Fruit fly (Drosophila melanogaster) whole organism: Measurements from ENCODE around the gene Cpr64Aa.

ENCODE experiments used
- CG8478 ChIP-seq: fragments of >200 bp; optimal IDR thresholded peaks from 2 replicates; lab custom pipeline; 2018; ENCODE audit warnings: inconsistent platforms
- Dll ChIP-seq: fragments of >200 bp; optimal IDR thresholded peaks from 2 replicates; lab custom pipeline; 2017
- EcR ChIP-seq, 2 experiments: fragments of >200 bp; optimal IDR thresholded peaks; 2 replicates each; lab custom pipeline; 2017; ENCODE audit warnings: missing biosample characterization in 2 of 2, missing genetic modification characterization in 2 of 2, missing genetic modification reagents in 2 of 2
- pan ChIP-seq: fragments of >200 bp; optimal IDR thresholded peaks from 2 replicates; lab custom pipeline; 2017
- psq ChIP-seq: fragments of >200 bp; optimal IDR thresholded peaks from 2 replicates; lab custom pipeline; 2017
- usp ChIP-seq: fragments of >200 bp; optimal IDR thresholded peaks from 2 replicates; lab custom pipeline; 2017; ENCODE audit warnings: missing biosample characterization, missing genetic modification characterization, mixed read lengths

The Cpr64Aa gene

dm6 chr3L:4220679-4221078, 11.7 kb upstream of the Cpr64Aa start:
- TF ChIP-seq Dll = no peak
- TF ChIP-seq CG8478 = no peak
- TF ChIP-seq psq = no peak
- no peak for TF ChIP-seq pan (lab: Kevin White, UChicago)
- no peak for TF ChIP-seq EcR (GFP tag; optimal IDR thresholded peaks at IDR 0.05; lab: Kevin White, UChicago)
- no peak for TF ChIP-seq usp

- TF ChIP-seq usp = no peak
- no peak for TF ChIP-seq psq
- no peak for TF ChIP-seq pan (lab: Kevin White, UChicago)
- no peak for TF ChIP-seq CG8478
- no peak for TF ChIP-seq Dll
- TF ChIP-seq EcR (GFP tag; optimal IDR thresholded peaks at IDR 0.05; lab: Kevin White, UChicago) = no peak
These were observed 10.6 kb upstream of the Cpr64Aa start for dm6 chr3L:4219291-4220228.

dm6 chr3L:4215079-4215478, 6.1 kb upstream of the Cpr64Aa start, which contains the start of gene Cpr64Ad:
Gene Cpr64Ad (plus strand): TSS chr3L:4215379.
- TF ChIP-seq pan (lab: Kevin White, UChicago) (no peak), psq (no peak), EcR (GFP tag; optimal IDR thresholded peaks at IDR 0.05; lab: Kevin White, UChicago) (no peak), usp (no peak), CG8478 (no peak)

- TF ChIP-seq CG8478 (no peak), psq (no peak)
These were observed 3.8 kb upstream of the Cpr64Aa start, which contains the start of gene Cpr64Ac for dm6 chr3L:4212815-4213214. Gene Cpr64Ac (minus strand): TSS chr3L:4212915.

dm6 chr3L:4211440-4211839, 2.5 kb upstream of the Cpr64Aa start, which contains the start of gene Cpr64Ab:
Gene Cpr64Ab (minus strand): TSS chr3L:4211540.
- TF ChIP-seq CG8478 = no peak
- no peak for TF ChIP-seq usp
- no peak for TF ChIP-seq pan (lab: Kevin White, UChicago)
- no peak for TF ChIP-seq EcR (GFP tag; optimal IDR thresholded peaks at IDR 0.05; lab: Kevin White, UChicago)
- TF ChIP-seq Dll = no peak
- no peak for TF ChIP-seq psq

dm6 chr3L:4209731-4210130, 753 bp upstream of the Cpr64Aa start:
- TF ChIP-seq EcR (GFP tag; optimal IDR thresholded peaks at IDR 0.05; lab: Kevin White, UChicago) (no peak), usp (no peak), pan (lab: Kevin White, UChicago) (no peak), Dll (no peak), psq (no peak), CG8478 (no peak)

- TF ChIP-seq usp = no peak
- TF ChIP-seq psq = no peak
- TF ChIP-seq CG8478 = no peak
- TF ChIP-seq EcR (GFP tag; optimal IDR thresholded peaks at IDR 0.05; lab: Kevin White, UChicago) = no peak
- TF ChIP-seq pan (lab: Kevin White, UChicago) = no peak
- TF ChIP-seq Dll = no peak
These were observed 4.1 kb downstream of the Cpr64Aa start for dm6 chr3L:4204867-4205266.

- TF ChIP-seq CG8478 = no peak
- no peak for TF ChIP-seq EcR (GFP tag; optimal IDR thresholded peaks at IDR 0.05; lab: Kevin White, UChicago)
- TF ChIP-seq Dll = no peak
- TF ChIP-seq usp = no peak
- TF ChIP-seq psq = no peak
- TF ChIP-seq pan (lab: Kevin White, UChicago) = no peak
These were observed 4.7 kb downstream of the Cpr64Aa start, which contains the start of gene CG15005 for dm6 chr3L:4204239-4204638. Gene CG15005 (minus strand): TSS chr3L:4204339.

dm6 chr3L:4193730-4194649, 15.0 kb downstream of the Cpr64Aa start, which contains the start of gene CG43367:
Gene CG43367 (plus strand): TSS chr3L:4193993.
- TF ChIP-seq CG8478 = no peak
- no peak for TF ChIP-seq Dll
- no peak for TF ChIP-seq usp
- TF ChIP-seq psq = no peak
- no peak for TF ChIP-seq EcR (GFP tag; optimal IDR thresholded peaks at IDR 0.05; lab: Kevin White, UChicago)
- TF ChIP-seq pan (lab: Kevin White, UChicago) = no peak

- no peak for TF ChIP-seq Dll
- no peak for TF ChIP-seq EcR (GFP tag; optimal IDR thresholded peaks at IDR 0.05; lab: Kevin White, UChicago)
- no peak for TF ChIP-seq psq
- no peak for TF ChIP-seq usp
- no peak for TF ChIP-seq pan (lab: Kevin White, UChicago)
- no peak for TF ChIP-seq CG8478
These were observed 21.0 kb downstream of the Cpr64Aa start, which contains the start of the genes Teh2 and tipE for dm6 chr3L:4187930-4188523. Gene Teh2 (minus strand): TSS chr3L:4188023. Gene tipE (plus strand): TSS chr3L:4188499.

dm6 chr3L:4186659-4187058, 22.3 kb downstream of the Cpr64Aa start, which contains the start of gene VhaM9.7-c:
Gene VhaM9.7-c (minus strand): TSS chr3L:4186865.
- no peak for TF ChIP-seq usp
- no peak for TF ChIP-seq CG8478
- no peak for TF ChIP-seq Dll
- no peak for TF ChIP-seq pan (lab: Kevin White, UChicago)
- TF ChIP-seq EcR (GFP tag; optimal IDR thresholded peaks at IDR 0.05; lab: Kevin White, UChicago) = no peak
- TF ChIP-seq psq = no peak

dm6 chr3L:4185259-4185658, 23.7 kb downstream of the Cpr64Aa start:
- TF ChIP-seq CG8478 = no peak
- TF ChIP-seq EcR (GFP tag; optimal IDR thresholded peaks at IDR 0.05; lab: Kevin White, UChicago) = no peak
- no peak for TF ChIP-seq pan (lab: Kevin White, UChicago)
- no peak for TF ChIP-seq Dll
- no peak for TF ChIP-seq psq
- no peak for TF ChIP-seq usp
